Fruit fly (Drosophila melanogaster): ENCODE results near the gene wgn.

wgn gene

DNA sequence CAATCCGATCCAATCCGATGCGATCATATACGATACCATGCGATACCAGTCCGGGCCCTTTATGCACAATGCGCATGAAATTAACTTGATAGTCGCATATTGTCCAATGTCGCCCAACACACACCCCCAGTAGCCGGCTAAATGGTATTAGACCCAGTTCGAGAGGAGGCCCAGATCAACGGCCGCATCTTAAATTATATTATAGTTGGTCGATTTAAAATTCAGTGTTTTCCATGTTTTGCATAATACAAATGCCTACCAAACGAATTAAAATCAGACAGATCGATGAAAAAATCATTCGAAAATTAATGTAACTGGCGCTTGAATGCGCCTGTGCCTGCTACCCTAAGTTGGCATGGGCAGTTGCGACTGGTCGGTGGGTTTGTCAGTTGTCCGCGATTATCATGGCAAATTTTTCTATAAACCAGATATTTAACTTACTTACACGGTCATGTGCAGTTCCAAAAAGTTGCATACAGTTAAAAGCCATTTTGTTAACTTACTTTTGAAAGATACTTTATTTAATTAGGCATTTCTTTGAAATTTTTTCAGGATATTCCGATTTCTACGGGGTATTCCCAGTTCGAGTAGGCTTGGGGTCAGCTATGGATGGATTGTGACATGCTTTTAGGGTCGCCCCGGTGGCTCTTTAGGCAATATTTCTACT is 35.2 kb upstream of the wgn start (continued):
- no peak for TF ChIP-seq Doc3 (GFP tag; IDR thresholded peaks at IDR 0.05; ENCODE audit: partially characterized antibody)

DNA sequence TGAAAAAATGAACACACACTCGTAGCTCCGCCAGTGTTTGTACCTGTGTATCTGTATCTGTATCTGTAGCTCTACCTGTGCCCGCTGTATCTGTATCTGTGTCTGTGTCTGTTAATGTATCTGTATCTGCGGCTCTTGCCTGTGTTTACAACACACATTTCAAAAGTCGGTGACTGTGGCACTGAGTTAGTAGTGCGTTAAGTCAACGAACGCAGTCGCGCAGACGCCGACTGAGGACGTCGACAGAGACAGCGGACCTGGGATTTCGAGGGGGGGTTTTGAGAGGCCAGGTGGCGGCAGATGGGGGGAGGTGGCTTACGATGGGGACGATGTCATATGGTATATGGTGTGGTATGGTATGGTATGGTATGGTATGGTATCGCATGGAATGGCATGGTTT is 33.6 kb upstream of the wgn start:
- TF ChIP-seq sna (GFP tag; IDR thresholded peaks at IDR 0.05; ENCODE audit: partially characterized antibody), result no peak
- TF ChIP-seq nerfin-1 (tag; optimal IDR thresholded peaks at IDR 0.05), result no peak
- TF ChIP-seq wdn (GFP tag; IDR thresholded peaks at IDR 0.05), result no peak
- TF ChIP-seq gcm (GFP tag; optimal IDR thresholded peaks at IDR 0.05), result no peak
- peak; percentile 25 for TF ChIP-seq CG12769 (tag; optimal IDR thresholded peaks at IDR 0.05)
- no peak for TF ChIP-seq tgo (GFP tag; IDR thresholded peaks at IDR 0.05)
- TF ChIP-seq hkb (optimal IDR thresholded peaks at IDR 0.05), result no peak
- no peak for TF ChIP-seq hkb (GFP tag; IDR thresholded peaks at IDR 0.05)
- peak; percentile 54 for TF ChIP-seq Adf1 (GFP tag; IDR thresholded peaks at IDR 0.05)
- TF ChIP-seq bbx (GFP tag; IDR thresholded peaks at IDR 0.05; ENCODE audit: partially characterized antibody), result no peak
- no peak for TF ChIP-seq pb (GFP tag; optimal IDR thresholded peaks at IDR 0.05)
- no peak for TF ChIP-seq slbo (GFP tag; IDR thresholded peaks at IDR 0.05)
- TF ChIP-seq tll (GFP tag; optimal IDR thresholded peaks at IDR 0.05), result peak in 1 of 2 experiments; percentile 96
- TF ChIP-seq unc-4 (GFP tag; IDR thresholded peaks at IDR 0.05; ENCODE audit: partially characterized antibody), result no peak
- TF ChIP-seq vvl (GFP tag; IDR thresholded peaks at IDR 0.05), result peak; percentile 61; the same call in 1 of the 2 replicates
- TF ChIP-seq Dad (GFP tag; optimal IDR thresholded peaks at IDR 0.05), result no peak
- TF ChIP-seq CG14441 (GFP tag; IDR thresholded peaks at IDR 0.05), result no peak
- TF ChIP-seq bsh (GFP tag; optimal IDR thresholded peaks at IDR 0.05), result no peak
- TF ChIP-seq cas (GFP tag; IDR thresholded peaks at IDR 0.05), result no peak
- no peak for TF ChIP-seq HmgZ (tag; optimal IDR thresholded peaks at IDR 0.05)
- TF ChIP-seq grau (tag; optimal IDR thresholded peaks at IDR 0.05), result no peak
- no peak for TF ChIP-seq org-1 (GFP tag; optimal IDR thresholded peaks at IDR 0.05)
- TF ChIP-seq ash1 (GFP tag; optimal IDR thresholded peaks at IDR 0.05), result no peak
- no peak for TF ChIP-seq CG18011 (GFP tag; optimal IDR thresholded peaks at IDR 0.05)
- no peak for TF ChIP-seq seq (GFP tag; IDR thresholded peaks at IDR 0.05)
- no peak for TF ChIP-seq CG4328 (GFP tag; optimal IDR thresholded peaks at IDR 0.05)
- no peak for TF ChIP-seq Elba2 (GFP tag; optimal IDR thresholded peaks at IDR 0.05)
- no peak for TF ChIP-seq CG1832 (GFP tag; optimal IDR thresholded peaks at IDR 0.05)
- TF ChIP-seq ttk (GFP tag; IDR thresholded peaks at IDR 0.05), result no peak
- no peak for TF ChIP-seq dm (GFP tag; optimal IDR thresholded peaks at IDR 0.05)
- TF ChIP-seq CG6791 (GFP tag; IDR thresholded peaks at IDR 0.05; ENCODE audit: partially characterized antibody), result no peak
- TF ChIP-seq Sry-δ (GFP tag; optimal IDR thresholded peaks at IDR 0.05), result no peak
- TF ChIP-seq CG10959 (GFP tag; IDR thresholded peaks at IDR 0.05), result no peak
- peak; percentile 59 for TF ChIP-seq crol (GFP tag; IDR thresholded peaks at IDR 0.05)
- TF ChIP-seq CG1233 (GFP tag; optimal IDR thresholded peaks at IDR 0.05), result no peak
- no peak for TF ChIP-seq CG3995 (GFP tag; optimal IDR thresholded peaks at IDR 0.05)
- peak; percentile 58 for TF ChIP-seq abd-A (tag; optimal IDR thresholded peaks at IDR 0.05)
- no peak for TF ChIP-seq CG11093 (GFP tag; IDR thresholded peaks at IDR 0.05)
- TF ChIP-seq twi (tag; optimal IDR thresholded peaks at IDR 0.05), result no peak
- no peak for TF ChIP-seq Nf-YC (tag; optimal IDR thresholded peaks at IDR 0.05)
- TF ChIP-seq her (GFP tag; optimal IDR thresholded peaks at IDR 0.05), result no peak
- TF ChIP-seq MESR4 (GFP tag; optimal IDR thresholded peaks at IDR 0.05), result no peak
- TF ChIP-seq CG10654 (GFP tag; optimal IDR thresholded peaks at IDR 0.05), result no peak
- TF ChIP-seq Asciz (GFP tag; optimal IDR thresholded peaks at IDR 0.05), result no peak
- no peak for TF ChIP-seq CG6854 (GFP tag; optimal IDR thresholded peaks at IDR 0.05)
- TF ChIP-seq dysf (GFP tag; IDR thresholded peaks at IDR 0.05), result no peak
- TF ChIP-seq oc (tag; optimal IDR thresholded peaks at IDR 0.05), result peak; percentile 16
- no peak for TF ChIP-seq grn (GFP tag; optimal IDR thresholded peaks at IDR 0.05)
